Fruit fly (Drosophila melanogaster) whole organism, embryonic: ENCODE results near the gene CG6294.

Source experiments
- Adf1 ChIP-seq: fragments of 200-800 bp; sonication (Bioruptor generic); IDR thresholded peaks from 2 replicates; pipeline ENCODE4 v1.3.6; 2022; ENCODE audit warnings: missing biosample characterization, missing genetic modification characterization
- Atf3 ChIP-seq: fragments of 200-800 bp; sonication (Bioruptor generic); optimal IDR thresholded peaks from 3 replicates; lab custom pipeline; 2016; ENCODE audit warnings: missing biosample characterization, missing genetic modification characterization
- Bgb ChIP-seq: fragments of 200-800 bp; sonication (Bioruptor generic); IDR thresholded peaks from 2 replicates; pipeline ENCODE4 v1.3.6; 2022; ENCODE audit warnings: missing biosample characterization, missing genetic modification characterization; ENCODE audit not compliant: partially characterized antibody
- CG10147 ChIP-seq: fragments of 200-800 bp; sonication (Bioruptor generic); optimal IDR thresholded peaks from 2 replicates; lab custom pipeline; 2019; ENCODE audit warnings: missing biosample characterization, mild to moderate bottlenecking, missing genetic modification characterization, moderate library complexity
- CG11398 ChIP-seq: fragments of 200-800 bp; sonication (Bioruptor generic); optimal IDR thresholded peaks from 2 replicates; lab custom pipeline; 2016; ENCODE audit warnings: missing biosample characterization, missing genetic modification characterization
- CG11696 ChIP-seq: fragments of 200-800 bp; sonication (Bioruptor generic); IDR thresholded peaks from 2 replicates; pipeline ENCODE4 v1.3.6; 2022; ENCODE audit warnings: missing biosample characterization, missing genetic modification characterization
- CG12299 ChIP-seq: fragments of 200-800 bp; sonication (Bioruptor generic); optimal IDR thresholded peaks from 2 replicates; lab custom pipeline; 2018; ENCODE audit warnings: missing biosample characterization, mild to moderate bottlenecking, missing genetic modification characterization
- CG15696 ChIP-seq: fragments of 200-800 bp; sonication (Bioruptor generic); optimal IDR thresholded peaks from 2 replicates; lab custom pipeline; 2019; ENCODE audit warnings: missing biosample characterization, mild to moderate bottlenecking, missing genetic modification characterization, moderate library complexity
- CG16863 ChIP-seq: fragments of 200-800 bp; sonication (Bioruptor generic); optimal IDR thresholded peaks from 3 replicates; lab custom pipeline; 2016; ENCODE audit warnings: missing biosample characterization, missing genetic modification characterization
- CG17912 ChIP-seq: fragments of 200-800 bp; sonication (Bioruptor generic); optimal IDR thresholded peaks from 2 replicates; lab custom pipeline; 2018; ENCODE audit warnings: missing biosample characterization, mild to moderate bottlenecking, missing genetic modification characterization
- CG1792 ChIP-seq: fragments of 200-800 bp; sonication (Bioruptor generic); optimal IDR thresholded peaks from 2 replicates; lab custom pipeline; 2016; ENCODE audit warnings: missing biosample characterization, missing genetic modification characterization
- CG18262 ChIP-seq: fragments of 200-800 bp; optimal IDR thresholded peaks from 3 replicates; lab custom pipeline; 2019; ENCODE audit warnings: missing biosample characterization, mild to moderate bottlenecking, missing genetic modification characterization, moderate library complexity
- CG2129 ChIP-seq: fragments of 200-800 bp; sonication (Bioruptor generic); IDR thresholded peaks from 2 replicates; pipeline ENCODE4 v1.3.6; 2022; ENCODE audit warnings: missing biosample characterization, missing genetic modification characterization; ENCODE audit not compliant: partially characterized antibody
- CG2199 ChIP-seq: fragments of 200-800 bp; sonication (Bioruptor generic); IDR thresholded peaks from 3 replicates; pipeline ENCODE4 v1.3.6; 2022; ENCODE audit warnings: missing biosample characterization, missing genetic modification characterization
- CG31441 ChIP-seq: fragments of 200-800 bp; sonication (Bioruptor generic); IDR thresholded peaks from 2 replicates; pipeline ENCODE4 v1.3.6; 2022; ENCODE audit warnings: missing biosample characterization, missing genetic modification characterization
- CG7786 ChIP-seq: fragments of 200-800 bp; sonication (Bioruptor generic); optimal IDR thresholded peaks from 2 replicates; lab custom pipeline; 2016; ENCODE audit warnings: missing biosample characterization, missing genetic modification characterization
- CG7987 ChIP-seq: fragments of 200-800 bp; sonication (Bioruptor generic); optimal IDR thresholded peaks from 2 replicates; lab custom pipeline; 2018; ENCODE audit warnings: missing biosample characterization, mild to moderate bottlenecking, missing genetic modification characterization, moderate library complexity
- CG8478 ChIP-seq: fragments of >200 bp; optimal IDR thresholded peaks from 2 replicates; lab custom pipeline; 2018
- CG9609 ChIP-seq: fragments of 200-800 bp; sonication (Bioruptor generic); optimal IDR thresholded peaks from 3 replicates; lab custom pipeline; 2016; ENCODE audit warnings: missing biosample characterization, missing genetic modification characterization
- CHES-1-like ChIP-seq: fragments of 200-800 bp; sonication (Bioruptor generic); optimal IDR thresholded peaks from 2 replicates; lab custom pipeline; 2016; ENCODE audit warnings: missing biosample characterization, missing genetic modification characterization
- D19A ChIP-seq: fragments of 200-800 bp; optimal IDR thresholded peaks from 3 replicates; lab custom pipeline; 2019; ENCODE audit warnings: missing biosample characterization, mild to moderate bottlenecking, missing genetic modification characterization, moderate library complexity
- Dfd ChIP-seq, 2 experiments: fragments of >200 bp; optimal IDR thresholded peaks; 2 replicates each; lab custom pipeline; 2017; ENCODE audit warnings: missing biosample characterization in 2 of 2, missing genetic modification characterization in 2 of 2
- Doc3 ChIP-seq: fragments of 200-800 bp; sonication (Bioruptor generic); IDR thresholded peaks from 3 replicates; pipeline ENCODE4 v1.3.6; 2022; ENCODE audit warnings: missing biosample characterization, missing genetic modification characterization; ENCODE audit not compliant: partially characterized antibody
- Dp ChIP-seq: fragments of 200-800 bp; sonication (Bioruptor generic); optimal IDR thresholded peaks from 2 replicates; lab custom pipeline; 2018; ENCODE audit warnings: missing biosample characterization, mild to moderate bottlenecking, missing genetic modification characterization, moderate library complexity
- Dref ChIP-seq: fragments of 200-800 bp; sonication (Bioruptor generic); IDR thresholded peaks from 2 replicates; pipeline ENCODE4 v1.3.6; 2022; ENCODE audit warnings: missing biosample characterization, missing genetic modification characterization
- Eip74EF ChIP-seq, 2 experiments: fragments of 200-800 bp in 1 of 2; fragments of >200 bp in 1 of 2; sonication (Bioruptor generic) in 1 of 2; optimal IDR thresholded peaks; 2 replicates each; lab custom pipeline; 2017 to 2019; ENCODE audit warnings: missing biosample characterization in 2 of 2, missing genetic modification characterization in 2 of 2, mild to moderate bottlenecking in 1 of 2, moderate library complexity in 1 of 2
- Hmr ChIP-seq: fragments of 200-800 bp; sonication (Bioruptor generic); optimal IDR thresholded peaks from 3 replicates; lab custom pipeline; 2017; ENCODE audit warnings: mild to moderate bottlenecking, missing biosample characterization, missing genetic modification reagents, missing genetic modification characterization
- Mad ChIP-seq: fragments of 200-800 bp; sonication (Bioruptor generic); optimal IDR thresholded peaks from 2 replicates; lab custom pipeline; 2016; ENCODE audit warnings: missing biosample characterization, missing genetic modification characterization
- Nf-YB ChIP-seq: fragments of 200-800 bp; sonication (Bioruptor generic); optimal IDR thresholded peaks from 3 replicates; lab custom pipeline; 2019; ENCODE audit warnings: missing biosample characterization, mild to moderate bottlenecking, missing genetic modification characterization, moderate library complexity
- PHDP ChIP-seq: fragments of 200-800 bp; sonication (Bioruptor generic); optimal IDR thresholded peaks from 3 replicates; lab custom pipeline; 2018; ENCODE audit warnings: missing biosample characterization, mild to moderate bottlenecking, missing genetic modification characterization, moderate library complexity
- Poxn ChIP-seq: fragments of 200-800 bp; sonication (Bioruptor generic); IDR thresholded peaks from 2 replicates; pipeline ENCODE4 v1.3.6; 2022; ENCODE audit warnings: missing biosample characterization, missing genetic modification characterization
- Taf1 ChIP-seq: fragments of 200-800 bp; sonication (Bioruptor generic); IDR thresholded peaks from 2 replicates; pipeline ENCODE4 v1.3.6; 2022; ENCODE audit warnings: missing biosample characterization, missing genetic modification characterization
- Tbp ChIP-seq: fragments of >200 bp; optimal IDR thresholded peaks from 2 replicates; lab custom pipeline; 2018; ENCODE audit warnings: missing biosample characterization, missing genetic modification characterization
- chinmo ChIP-seq: fragments of 200-800 bp; sonication (Bioruptor generic); IDR thresholded peaks from 4 replicates; pipeline ENCODE4 v1.3.6; 2022; ENCODE audit warnings: missing biosample characterization, missing genetic modification characterization; ENCODE audit not compliant: partially characterized antibody
- dm ChIP-seq: fragments of 200-800 bp; sonication (Bioruptor generic); optimal IDR thresholded peaks from 3 replicates; lab custom pipeline; 2016; ENCODE audit warnings: missing biosample characterization, missing genetic modification characterization
- gce ChIP-seq: fragments of 200-800 bp; sonication (Bioruptor generic); IDR thresholded peaks from 3 replicates; pipeline ENCODE4 v1.3.6; 2022; ENCODE audit warnings: missing biosample characterization, missing genetic modification characterization
- ham ChIP-seq: fragments of 200-800 bp; sonication (Bioruptor generic); IDR thresholded peaks from 2 replicates; pipeline ENCODE4 v1.3.6; 2022; ENCODE audit warnings: missing biosample characterization, missing genetic modification characterization
- org-1 ChIP-seq: fragments of 200-800 bp; sonication (Bioruptor generic); optimal IDR thresholded peaks from 2 replicates; lab custom pipeline; 2017; ENCODE audit warnings: missing biosample characterization, missing genetic modification characterization
- otp ChIP-seq: fragments of 200-800 bp; sonication (Bioruptor generic); IDR thresholded peaks from 3 replicates; pipeline ENCODE4, ENCODE4 v1.3.6; 2022; ENCODE audit warnings: missing biosample characterization, missing genetic modification characterization
- pb ChIP-seq: fragments of 200-800 bp; sonication (Bioruptor generic); optimal IDR thresholded peaks from 3 replicates; lab custom pipeline; 2016; ENCODE audit warnings: missing biosample characterization, missing genetic modification characterization
- pho ChIP-seq: fragments of 200-800 bp; sonication (Bioruptor generic); optimal IDR thresholded peaks from 2 replicates; lab custom pipeline; 2016; ENCODE audit warnings: missing biosample characterization, missing genetic modification characterization
- pros ChIP-seq: fragments of 200-800 bp; sonication (Bioruptor generic); optimal IDR thresholded peaks from 3 replicates; lab custom pipeline; 2019; ENCODE audit warnings: missing biosample characterization, mild to moderate bottlenecking, missing genetic modification characterization, moderate library complexity
- ranshi ChIP-seq: fragments of 200-800 bp; sonication (Bioruptor generic); IDR thresholded peaks from 2 replicates; pipeline ENCODE4 v1.3.6; 2022; ENCODE audit warnings: missing biosample characterization, missing genetic modification characterization
- rib ChIP-seq: fragments of 200-800 bp; sonication (Bioruptor generic); IDR thresholded peaks from 2 replicates; pipeline ENCODE4 v1.3.6; 2022; ENCODE audit warnings: missing biosample characterization, missing genetic modification characterization
- sens-2 ChIP-seq: fragments of 200-800 bp; sonication (Bioruptor generic); IDR thresholded peaks from 2 replicates; pipeline ENCODE4 v1.3.6; 2022; ENCODE audit warnings: missing biosample characterization, missing genetic modification characterization
- so ChIP-seq: fragments of 200-800 bp; sonication (Bioruptor generic); IDR thresholded peaks from 3 replicates; pipeline ENCODE4 v1.3.6; 2022; ENCODE audit warnings: missing biosample characterization, missing genetic modification characterization
- sug ChIP-seq: fragments of 200-800 bp; optimal IDR thresholded peaks from 2 replicates; lab custom pipeline; 2019; ENCODE audit warnings: missing biosample characterization, mild to moderate bottlenecking, missing genetic modification characterization, moderate library complexity
- trh ChIP-seq: fragments of 200-800 bp; sonication (Bioruptor generic); optimal IDR thresholded peaks from 2 replicates; lab custom pipeline; 2016; ENCODE audit warnings: missing biosample characterization, missing genetic modification characterization
- unpg ChIP-seq: fragments of 200-800 bp; sonication (Bioruptor generic); optimal IDR thresholded peaks from 3 replicates; lab custom pipeline; 2018; ENCODE audit warnings: missing biosample characterization, mild to moderate bottlenecking, missing genetic modification characterization, moderate library complexity
- vfl ChIP-seq: fragments of 200-800 bp; sonication (Bioruptor generic); optimal IDR thresholded peaks from 2 replicates; lab custom pipeline; 2016; ENCODE audit warnings: missing biosample characterization, missing genetic modification characterization
- yki ChIP-seq: fragments of >200 bp; optimal IDR thresholded peaks from 3 replicates; lab custom pipeline; 2018
- zen2 ChIP-seq: fragments of 200-800 bp; sonication (Bioruptor generic); IDR thresholded peaks from 3 replicates; pipeline ENCODE4 v1.3.6; 2022; ENCODE audit warnings: missing biosample characterization, missing genetic modification characterization; ENCODE audit not compliant: partially characterized antibody

Gene CG6294

dm6 chrX:15498791-15499190 is 36.3 kb downstream of the CG6294 start (continued):
- TF ChIP-seq zen2 (GFP tag; lab: Robert Waterston, UW) = no peak
- TF ChIP-seq Dref (GFP tag; lab: Robert Waterston, UW) = no peak
- TF ChIP-seq CG2129 (GFP tag; lab: Robert Waterston, UW) = no peak
- peak; percentile 16 for TF ChIP-seq Nf-YB
- no peak for TF ChIP-seq CG9609 (GFP tag; lab: Kevin White, UChicago)
- TF ChIP-seq Poxn (GFP tag; lab: Robert Waterston, UW) = no peak
- peak; percentile 68; the same call in 2 of the 3 replicates for TF ChIP-seq otp (GFP tag; lab: Robert Waterston, UW)
- TF ChIP-seq CG16863 (GFP tag; lab: Kevin White, UChicago) = no peak
- no peak for TF ChIP-seq CHES-1-like (GFP tag; lab: Kevin White, UChicago)
- TF ChIP-seq CG17912 (GFP tag; lab: Kevin White, UChicago) = peak; percentile 26
- no peak for TF ChIP-seq CG10147 (GFP tag; lab: Kevin White, UChicago)
- TF ChIP-seq sens-2 (GFP tag; lab: Robert Waterston, UW) = no peak
- TF ChIP-seq chinmo (GFP tag; lab: Robert Waterston, UW) = peak; percentile 82; the same call in 3 of the 4 replicates
- no peak for TF ChIP-seq ranshi (GFP tag; lab: Robert Waterston, UW)
- no peak for TF ChIP-seq Dfd (GFP tag; optimal IDR thresholded peaks at IDR 0.05; lab: Kevin White, UChicago)
- peak; percentile 6 for TF ChIP-seq dm (GFP tag; lab: Kevin White, UChicago)
- peak; percentile 10 for TF ChIP-seq sug (tag; lab: Kevin White, UChicago)
- TF ChIP-seq pho (GFP tag; lab: Kevin White, UChicago) = no peak
- peak; percentile 47; the same call in 1 of the 2 replicates for TF ChIP-seq Adf1 (GFP tag; lab: Robert Waterston, UW)
- no peak for TF ChIP-seq CG7987 (GFP tag; lab: Kevin White, UChicago)
- TF ChIP-seq so (GFP tag; lab: Robert Waterston, UW) = no peak
- peak; percentile 17 for TF ChIP-seq unpg (GFP tag; lab: Kevin White, UChicago)
- peak; percentile 22; the same call in 1 of the 2 replicates for TF ChIP-seq Bgb
- TF ChIP-seq CG11398 (GFP tag; lab: Kevin White, UChicago) = no peak
- TF ChIP-seq Tbp (GFP tag; lab: Kevin White, UChicago) = no peak
- no peak for TF ChIP-seq Hmr (GFP tag; lab: Kevin White, UChicago)
- no peak for TF ChIP-seq rib (GFP tag; lab: Robert Waterston, UW)
- no peak for TF ChIP-seq Taf1 (GFP tag; lab: Robert Waterston, UW)
- no peak for TF ChIP-seq pros (GFP tag; lab: Kevin White, UChicago)
- 0 out of 2 replicates have a peak, but pooled peaks have one; percentile 20 for TF ChIP-seq CG11696 (GFP tag; lab: Robert Waterston, UW)
- peak; percentile 77; the same call in 1 of the 3 replicates for TF ChIP-seq CG2199 (GFP tag; lab: Robert Waterston, UW)
- no peak for TF ChIP-seq CG12299
- peak; percentile 21 for TF ChIP-seq PHDP (tag; lab: Kevin White, UChicago)
- TF ChIP-seq CG15696 (tag; lab: Kevin White, UChicago) = no peak
- no peak for TF ChIP-seq ham (GFP tag; lab: Robert Waterston, UW)
- no peak for TF ChIP-seq CG8478
- TF ChIP-seq Doc3 (GFP tag; lab: Robert Waterston, UW) = no peak
- TF ChIP-seq CG1792 (GFP tag; lab: Kevin White, UChicago) = no peak
- TF ChIP-seq CG7786 (GFP tag; lab: Kevin White, UChicago) = no peak
- TF ChIP-seq Eip74EF (GFP tag; optimal IDR thresholded peaks at IDR 0.05; lab: Kevin White, UChicago) = no peak
- 0 out of 2 replicates have a peak, but pooled peaks have one; percentile 17 for TF ChIP-seq CG31441 (GFP tag; lab: Robert Waterston, UW)
- no peak for TF ChIP-seq org-1
- TF ChIP-seq gce (GFP tag; lab: Robert Waterston, UW) = peak; percentile 46; the same call in 1 of the 3 replicates
- no peak for TF ChIP-seq yki (lab: Kevin White, UChicago)
- no peak for TF ChIP-seq Mad (GFP tag; lab: Kevin White, UChicago)
- TF ChIP-seq Dp (GFP tag; lab: Kevin White, UChicago) = no peak
- no peak for TF ChIP-seq trh (GFP tag; lab: Kevin White, UChicago)
- TF ChIP-seq CG18262 (tag; lab: Kevin White, UChicago) = peak; percentile 14
- peak; percentile 12 for TF ChIP-seq D19A (tag; lab: Kevin White, UChicago)
- TF ChIP-seq vfl (GFP tag; lab: Kevin White, UChicago) = no peak
- peak; percentile 12 for TF ChIP-seq pb (GFP tag; lab: Kevin White, UChicago)
- no peak for TF ChIP-seq Atf3 (GFP tag; lab: Kevin White, UChicago)
